Fruit fly (Drosophila melanogaster): Measurements from ENCODE around the gene Cp7Fa.

DNA sequence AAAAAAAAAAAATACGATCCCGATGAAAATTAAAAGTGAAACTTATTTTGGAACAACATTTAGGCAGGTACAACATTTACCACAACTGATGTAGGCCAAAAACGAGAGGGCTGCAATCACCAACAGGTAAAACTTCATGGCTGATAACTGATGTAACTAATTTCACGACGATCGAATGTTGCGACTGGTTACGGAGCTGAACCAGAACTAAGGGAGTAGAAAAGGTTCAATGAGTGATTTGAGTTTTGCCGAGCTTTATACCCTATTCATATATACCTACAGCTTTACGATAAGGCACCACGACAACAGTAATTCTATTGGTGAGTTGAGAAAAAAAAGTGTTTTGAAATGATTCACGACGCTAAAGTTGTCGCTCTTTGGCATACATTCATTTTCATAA lies 10.0 kb upstream of the Cp7Fa start, which contains the start of gene CG15347:
- TF ChIP-seq CG8478 (optimal IDR thresholded peaks at IDR 0.05) (no peak), CTCF (optimal IDR thresholded peaks at IDR 0.05) (no peak)
